Fruit fly (Drosophila melanogaster): ENCODE results near the gene Pp2C1.
A peak's percentile ranks its signal among the peaks of the same experiment; 100 is the strongest.

The Pp2C1 gene

DNA sequence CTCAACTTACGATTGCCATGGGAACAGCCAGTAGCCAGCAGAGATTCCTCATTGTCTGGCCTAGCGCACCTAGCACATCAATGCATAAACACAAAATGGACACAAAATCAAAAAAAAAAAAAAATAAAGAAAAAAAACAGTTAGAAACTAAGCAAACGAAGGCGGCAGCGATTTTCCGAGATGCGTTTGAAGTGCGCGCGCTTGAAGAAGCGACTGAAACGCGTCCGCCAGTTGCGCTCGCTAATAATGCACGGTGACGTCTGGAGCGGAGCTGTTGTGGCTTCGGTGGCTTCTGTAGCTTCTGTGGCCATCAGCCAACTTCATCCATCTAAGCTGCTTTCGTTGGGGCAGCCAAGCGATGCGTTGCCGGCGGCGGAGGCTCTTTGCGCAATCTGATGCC lies 32.3 kb downstream of the Pp2C1 start, which contains the start of gene CG15473:
Gene CG15473 (minus strand): TSS at position 101 of the 400 bp plus-strand sequence.
- TF ChIP-seq CG6163 (GFP tag; IDR thresholded peaks at IDR 0.05) = no peak
- no peak for TF ChIP-seq CG31627 (GFP tag; optimal IDR thresholded peaks at IDR 0.05)
- TF ChIP-seq CG7368 (GFP tag; optimal IDR thresholded peaks at IDR 0.05) = no peak
- no peak for TF ChIP-seq CG9139 (GFP tag; optimal IDR thresholded peaks at IDR 0.05)
- TF ChIP-seq Hr38 (GFP tag; optimal IDR thresholded peaks at IDR 0.05) = no peak
- TF ChIP-seq lz (GFP tag; optimal IDR thresholded peaks at IDR 0.05) = no peak
- TF ChIP-seq Sox14 (GFP tag; optimal IDR thresholded peaks at IDR 0.05) = no peak
- no peak for TF ChIP-seq fkh (GFP tag; optimal IDR thresholded peaks at IDR 0.05)
- TF ChIP-seq CG3919 (GFP tag; optimal IDR thresholded peaks at IDR 0.05) = no peak
- TF ChIP-seq CG11762 (GFP tag; optimal IDR thresholded peaks at IDR 0.05; ENCODE audit: insufficient read depth) = no peak
- no peak for TF ChIP-seq CG8319 (GFP tag; optimal IDR thresholded peaks at IDR 0.05)
- no peak for TF ChIP-seq Ets21C (GFP tag; optimal IDR thresholded peaks at IDR 0.05)
- TF ChIP-seq CG4318 (GFP tag; optimal IDR thresholded peaks at IDR 0.05) = no peak
- TF ChIP-seq svp (GFP tag) = no peak
- TF ChIP-seq CG8632 (GFP tag; optimal IDR thresholded peaks at IDR 0.05) = no peak
- no peak for TF ChIP-seq CG1621 (tag; optimal IDR thresholded peaks at IDR 0.05)

DNA sequence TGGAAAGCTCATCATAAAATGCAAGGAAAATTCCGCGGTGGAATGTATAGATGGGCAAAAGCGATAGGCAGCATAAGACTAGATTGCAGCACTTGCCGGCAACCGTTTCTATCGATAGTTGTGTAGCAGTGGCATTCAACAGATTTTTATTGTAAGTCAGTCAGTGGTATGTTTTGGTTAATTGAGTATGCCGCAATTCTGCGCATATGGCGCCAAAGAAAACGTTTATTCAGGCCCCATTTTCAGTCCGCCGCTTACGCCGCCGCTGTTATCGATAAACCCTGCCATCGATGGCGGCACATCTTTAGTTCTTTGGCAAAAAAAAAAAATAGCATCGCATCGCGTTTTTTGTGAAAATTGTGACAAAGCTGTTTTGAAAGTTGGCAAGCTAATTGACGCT lies 37.0 kb downstream of the Pp2C1 start, which contains the start of the genes Cbp80 and Torsin:
Gene Cbp80 (plus strand): TSS at position 265 of the 400 bp plus-strand sequence.
Gene Torsin (minus strand): TSS at position 282 of the 400 bp plus-strand sequence.
- TF ChIP-seq Sox14 (GFP tag; optimal IDR thresholded peaks at IDR 0.05) = no peak
- peak; percentile 29 for TF ChIP-seq lz (GFP tag; optimal IDR thresholded peaks at IDR 0.05)
- TF ChIP-seq Smox (GFP tag; optimal IDR thresholded peaks at IDR 0.05) = no peak
- peak; percentile 2 for TF ChIP-seq CG3032 (tag; optimal IDR thresholded peaks at IDR 0.05)
- no peak for TF ChIP-seq CG10669 (GFP tag; optimal IDR thresholded peaks at IDR 0.05)
- TF ChIP-seq acj6 (GFP tag; optimal IDR thresholded peaks at IDR 0.05) = no peak
- TF ChIP-seq esn (GFP tag; optimal IDR thresholded peaks at IDR 0.05) = peak; percentile 38
- peak; percentile 52 for TF ChIP-seq CG6808 (GFP tag; optimal IDR thresholded peaks at IDR 0.05)
- TF ChIP-seq dsx (GFP tag; optimal IDR thresholded peaks at IDR 0.05; ENCODE audit: poor library complexity, severe bottlenecking) = no peak
- no peak for TF ChIP-seq Lpt (GFP tag; optimal IDR thresholded peaks at IDR 0.05)
- no peak for TF ChIP-seq achi (GFP tag; optimal IDR thresholded peaks at IDR 0.05)
- TF ChIP-seq Sox102F (GFP tag; optimal IDR thresholded peaks at IDR 0.05) = no peak
- peak; percentile 22 for TF ChIP-seq CG31627 (GFP tag; optimal IDR thresholded peaks at IDR 0.05)
- TF ChIP-seq CG8119 (GFP tag; IDR thresholded peaks at IDR 0.05) = no peak
- no peak for TF ChIP-seq OdsH (GFP tag; optimal IDR thresholded peaks at IDR 0.05)
- no peak for TF ChIP-seq dac (GFP tag; optimal IDR thresholded peaks at IDR 0.05)

DNA sequence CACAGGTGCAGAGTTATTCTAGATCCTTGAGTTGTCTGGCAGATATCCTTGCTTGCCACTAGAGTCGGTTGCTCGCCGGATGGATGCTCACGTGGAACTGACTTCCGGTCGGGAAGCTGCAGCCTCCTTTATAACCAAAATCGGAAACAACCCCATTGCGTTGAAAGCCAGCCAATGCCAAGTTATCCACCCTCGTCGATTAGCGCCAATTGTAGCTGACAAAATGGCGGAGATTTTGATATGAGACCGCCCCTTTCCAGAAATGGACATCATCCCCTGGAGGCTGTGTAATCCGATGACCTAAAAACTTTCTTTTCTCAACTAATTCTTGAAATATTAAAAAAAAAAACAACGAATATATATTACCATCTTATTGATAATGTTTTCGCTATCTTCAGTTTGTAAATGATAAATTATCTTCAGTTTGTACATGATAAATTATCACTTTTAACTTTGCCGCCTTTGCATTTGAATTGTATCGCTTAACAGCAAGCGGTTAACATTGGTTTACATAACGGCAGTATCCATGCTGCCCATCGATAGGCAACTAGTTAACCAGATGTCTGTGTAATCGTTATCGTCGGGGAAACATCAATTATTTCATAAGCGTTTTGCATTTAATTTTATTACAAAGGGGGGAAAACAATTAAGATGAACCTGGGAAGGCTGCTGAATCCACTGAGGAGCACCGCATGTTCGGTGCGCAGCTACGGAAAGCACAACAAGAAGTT lies 39.2 kb downstream of the Pp2C1 start, which contains the start of the genes HLH4C and mRpL30:
Gene HLH4C (minus strand): TSS at position 99 of the 731 bp plus-strand sequence.
Gene mRpL30 (plus strand): TSS at position 556 of the 731 bp plus-strand sequence.
- TF ChIP-seq CG4318 (GFP tag; optimal IDR thresholded peaks at IDR 0.05) (no peak), lz (GFP tag; optimal IDR thresholded peaks at IDR 0.05) (no peak), CG6808 (GFP tag; optimal IDR thresholded peaks at IDR 0.05) (peak; percentile 99), svp (GFP tag) (no peak), CG6276 (GFP tag; optimal IDR thresholded peaks at IDR 0.05) (no peak), vri (GFP tag; optimal IDR thresholded peaks at IDR 0.05) (no peak)

DNA sequence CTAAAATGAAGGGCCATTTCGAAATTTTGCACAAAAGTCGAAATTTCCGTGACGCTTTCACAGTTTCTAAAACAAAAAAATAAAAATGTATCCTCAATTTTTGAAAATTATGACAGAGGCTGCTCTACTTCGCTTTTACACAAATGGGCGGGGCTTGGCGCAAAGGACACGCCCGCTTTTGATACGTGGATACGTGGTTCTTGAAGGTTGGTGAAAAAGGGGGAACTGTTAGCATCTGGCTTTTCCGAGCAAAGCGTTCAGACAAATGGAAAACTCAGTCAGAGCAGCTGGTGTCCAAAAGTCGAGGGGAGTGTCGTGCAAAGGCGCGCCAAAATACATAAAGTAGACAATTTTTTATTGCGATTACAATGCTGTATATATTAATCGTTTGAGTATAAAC lies 41.9 kb downstream of the Pp2C1 start, which contains the start of gene CG3062:
Gene CG3062 (minus strand): TSS at position 101 of the 400 bp plus-strand sequence.
- TF ChIP-seq CG32006 (GFP tag; optimal IDR thresholded peaks at IDR 0.05) (no peak), CG34406 (GFP tag; optimal IDR thresholded peaks at IDR 0.05) (no peak), Gug (GFP tag; IDR thresholded peaks at IDR 0.05) (no peak), Eip93F (GFP tag; optimal IDR thresholded peaks at IDR 0.05) (no peak), Sox14 (GFP tag; optimal IDR thresholded peaks at IDR 0.05) (no peak), Blimp-1 (GFP tag; optimal IDR thresholded peaks at IDR 0.05) (no peak)

Measured in whole organism, prepupa.